Fruit fly (Drosophila melanogaster): ENCODE results near the gene Sras.
A peak's percentile ranks its signal among the peaks of the same experiment; 100 is the strongest.

The Sras gene

dm6 chr3L:5563309-5564182, at the start of gene Sras, which contains the start of gene ScsbetaG:
Sras (plus strand) TSS chr3L:5563774.
ScsbetaG (minus strand) TSS chr3L:5563691.
- TF ChIP-seq Hr96 (GFP tag; optimal IDR thresholded peaks at IDR 0.05), result no peak
- TF ChIP-seq CG1620 (GFP tag; optimal IDR thresholded peaks at IDR 0.05), result no peak
- TF ChIP-seq tj (GFP tag; optimal IDR thresholded peaks at IDR 0.05), result peak; percentile 8
- no peak for TF ChIP-seq pad (GFP tag; optimal IDR thresholded peaks at IDR 0.05)
- TF ChIP-seq CG14711 (tag; optimal IDR thresholded peaks at IDR 0.05), result no peak
- TF ChIP-seq cnc (optimal IDR thresholded peaks at IDR 0.05), result no peak
- TF ChIP-seq Mnt (GFP tag; optimal IDR thresholded peaks at IDR 0.05), result no peak
- peak; percentile 25 for TF ChIP-seq kay (GFP tag; ENCODE audit: borderline replicate concordance)
- TF ChIP-seq Crg-1 (GFP tag; optimal IDR thresholded peaks at IDR 0.05), result no peak
- no peak for TF ChIP-seq CG11617 (GFP tag; optimal IDR thresholded peaks at IDR 0.05)
- TF ChIP-seq CG33017 (tag; optimal IDR thresholded peaks at IDR 0.05), result no peak
- no peak for TF ChIP-seq CG5204 (GFP tag; optimal IDR thresholded peaks at IDR 0.05)
- TF ChIP-seq CG12768 (GFP tag; optimal IDR thresholded peaks at IDR 0.05), result no peak
- peak; percentile 74 for TF ChIP-seq bab1 (GFP tag; optimal IDR thresholded peaks at IDR 0.05)
- no peak for TF ChIP-seq toe (GFP tag; optimal IDR thresholded peaks at IDR 0.05)
- TF ChIP-seq Clk (GFP tag; optimal IDR thresholded peaks at IDR 0.05), result no peak
- no peak for TF ChIP-seq ovo (GFP tag; optimal IDR thresholded peaks at IDR 0.05)
- no peak for TF ChIP-seq cic (GFP tag; optimal IDR thresholded peaks at IDR 0.05)
- TF ChIP-seq CG7045 (GFP tag; optimal IDR thresholded peaks at IDR 0.05), result no peak

- no peak for TF ChIP-seq cic (GFP tag; optimal IDR thresholded peaks at IDR 0.05)
- no peak for TF ChIP-seq CG11617 (GFP tag; optimal IDR thresholded peaks at IDR 0.05)
- TF ChIP-seq Clk (GFP tag; optimal IDR thresholded peaks at IDR 0.05), result no peak
- TF ChIP-seq Hr96 (GFP tag; optimal IDR thresholded peaks at IDR 0.05), result no peak
- no peak for TF ChIP-seq toe (GFP tag; optimal IDR thresholded peaks at IDR 0.05)
- no peak for TF ChIP-seq tj (GFP tag; optimal IDR thresholded peaks at IDR 0.05)
- no peak for TF ChIP-seq kay (GFP tag; ENCODE audit: borderline replicate concordance)
- no peak for TF ChIP-seq pad (GFP tag; optimal IDR thresholded peaks at IDR 0.05)
- TF ChIP-seq CG7045 (GFP tag; optimal IDR thresholded peaks at IDR 0.05), result no peak
- TF ChIP-seq CG33017 (tag; optimal IDR thresholded peaks at IDR 0.05), result no peak
- TF ChIP-seq ovo (GFP tag; optimal IDR thresholded peaks at IDR 0.05), result no peak
These were observed 40.6 kb upstream of the Sras start for dm6 chr3L:5522904-5523428.

- TF ChIP-seq CG14711 (tag; optimal IDR thresholded peaks at IDR 0.05) (no peak), ovo (GFP tag; optimal IDR thresholded peaks at IDR 0.05) (no peak), CG7045 (GFP tag; optimal IDR thresholded peaks at IDR 0.05) (no peak), pad (GFP tag; optimal IDR thresholded peaks at IDR 0.05) (no peak), bab1 (GFP tag; optimal IDR thresholded peaks at IDR 0.05) (no peak), CG11617 (GFP tag; optimal IDR thresholded peaks at IDR 0.05) (no peak), Mnt (GFP tag; optimal IDR thresholded peaks at IDR 0.05) (no peak), CG1620 (GFP tag; optimal IDR thresholded peaks at IDR 0.05) (no peak), kay (GFP tag; ENCODE audit: borderline replicate concordance) (no peak), tj (GFP tag; optimal IDR thresholded peaks at IDR 0.05) (no peak)
These were observed 34.3 kb upstream of the Sras start, which contains the start of gene Lkr for dm6 chr3L:5529241-5529640. Lkr (minus strand) TSS chr3L:5529341.

dm6 chr3L:5534253-5534652, 29.3 kb upstream of the Sras start:
- no peak for TF ChIP-seq CG7101 (tag; optimal IDR thresholded peaks at IDR 0.05)

dm6 chr3L:5535659-5536058, 27.9 kb upstream of the Sras start, which contains the start of gene CG13285:
CG13285 (minus strand) TSS chr3L:5535759.
- TF ChIP-seq Hr96 (GFP tag; optimal IDR thresholded peaks at IDR 0.05) (no peak), CG14711 (tag; optimal IDR thresholded peaks at IDR 0.05) (no peak)

dm6 chr3L:5540637-5541241, 22.8 kb upstream of the Sras start:
- TF ChIP-seq cnc (optimal IDR thresholded peaks at IDR 0.05), result no peak

dm6 chr3L:5542772-5543371, 20.7 kb upstream of the Sras start:
- TF ChIP-seq cnc (optimal IDR thresholded peaks at IDR 0.05), result no peak
- TF ChIP-seq kay (GFP tag; ENCODE audit: borderline replicate concordance), result no peak
- no peak for TF ChIP-seq CG7045 (GFP tag; optimal IDR thresholded peaks at IDR 0.05)
- TF ChIP-seq CG7101 (tag; optimal IDR thresholded peaks at IDR 0.05), result no peak
- TF ChIP-seq CG1620 (GFP tag; optimal IDR thresholded peaks at IDR 0.05), result no peak
- TF ChIP-seq toe (GFP tag; optimal IDR thresholded peaks at IDR 0.05), result no peak
- no peak for TF ChIP-seq bab1 (GFP tag; optimal IDR thresholded peaks at IDR 0.05)
- no peak for TF ChIP-seq CG33017 (tag; optimal IDR thresholded peaks at IDR 0.05)
- no peak for TF ChIP-seq CG5204 (GFP tag; optimal IDR thresholded peaks at IDR 0.05)
- no peak for TF ChIP-seq CG11617 (GFP tag; optimal IDR thresholded peaks at IDR 0.05)
- TF ChIP-seq Hr96 (GFP tag; optimal IDR thresholded peaks at IDR 0.05), result no peak

Measured in whole organism, adult.